Fruit fly (Drosophila melanogaster) whole organism, adult: ENCODE results near the gene CG5592.

ENCODE experiments used
- CG1620 ChIP-seq: fragments of 200-800 bp; sonication (Bioruptor generic); optimal IDR thresholded peaks from 2 replicates; lab custom pipeline; 2016; ENCODE audit warnings: missing biosample characterization, missing genetic modification characterization
- Clk ChIP-seq: fragments of 200-800 bp; sonication (Bioruptor generic); optimal IDR thresholded peaks from 2 replicates; lab custom pipeline; 2017; ENCODE audit warnings: missing biosample characterization, missing genetic modification characterization
- cnc ChIP-seq, 2 experiments: fragments of >200 bp; optimal IDR thresholded peaks; 2 replicates each; lab custom pipeline; 2017
- kay ChIP-seq: fragments of 200-800 bp; sonication (Bioruptor generic); peaks from one replicate; lab custom pipeline; 2016; ENCODE audit warnings: missing biosample characterization, missing genetic modification characterization, borderline replicate concordance
- pad ChIP-seq: fragments of 200-800 bp; sonication (Bioruptor generic); optimal IDR thresholded peaks from 3 replicates; lab custom pipeline; 2017; ENCODE audit warnings: missing biosample characterization, missing genetic modification characterization, mild to moderate bottlenecking, moderate library complexity, missing genetic modification reagents

- no peak for TF ChIP-seq cnc (optimal IDR thresholded peaks at IDR 0.05; lab: Kevin White, UChicago)
- TF ChIP-seq CG1620 (GFP tag; lab: Kevin White, UChicago): no peak
- no peak for TF ChIP-seq Clk (GFP tag; lab: Kevin White, UChicago)
- TF ChIP-seq pad (GFP tag; lab: Kevin White, UChicago): no peak
- no peak for TF ChIP-seq kay (GFP tag; lab: Kevin White, UChicago)
These were observed 46.0 kb downstream of the CG5592 start for dm6 chr3L:5943348-5943904.
